Fruit fly (Drosophila melanogaster) whole organism, embryonic: ENCODE results near the gene Mbs.

Experiments
- CG13624 ChIP-seq: fragments of 200-800 bp; sonication (Bioruptor generic); optimal IDR thresholded peaks from 2 replicates; lab custom pipeline; 2016; ENCODE audit warnings: missing biosample characterization, missing genetic modification characterization
- CG15011 ChIP-seq: fragments of 200-800 bp; sonication (Bioruptor generic); optimal IDR thresholded peaks from 3 replicates; lab custom pipeline; 2018; ENCODE audit warnings: missing biosample characterization, mild to moderate bottlenecking, missing genetic modification characterization
- CG15073 ChIP-seq: fragments of 200-800 bp; sonication (Bioruptor generic); optimal IDR thresholded peaks from 2 replicates; lab custom pipeline; 2016; ENCODE audit warnings: missing biosample characterization, missing genetic modification characterization
- CG15696 ChIP-seq: fragments of 200-800 bp; sonication (Bioruptor generic); optimal IDR thresholded peaks from 2 replicates; lab custom pipeline; 2019; ENCODE audit warnings: missing biosample characterization, mild to moderate bottlenecking, missing genetic modification characterization, moderate library complexity
- CG1602 ChIP-seq: fragments of 200-800 bp; sonication (Bioruptor generic); optimal IDR thresholded peaks from 3 replicates; lab custom pipeline; 2016; ENCODE audit warnings: missing biosample characterization, missing genetic modification characterization
- CG18599 ChIP-seq: fragments of 200-800 bp; sonication (Bioruptor generic); optimal IDR thresholded peaks from 3 replicates; lab custom pipeline; 2017; ENCODE audit warnings: missing biosample characterization, missing genetic modification characterization, mild to moderate bottlenecking, moderate library complexity, missing genetic modification reagents
- CG2120 ChIP-seq: fragments of 200-800 bp; sonication (Bioruptor generic); optimal IDR thresholded peaks from 3 replicates; lab custom pipeline; 2016; ENCODE audit warnings: missing biosample characterization, missing genetic modification characterization
- CG2889 ChIP-seq: fragments of 200-800 bp; sonication (Bioruptor generic); IDR thresholded peaks from 3 replicates; pipeline ENCODE4 v1.3.6; 2022; ENCODE audit warnings: missing biosample characterization, missing genetic modification characterization
- CG30020 ChIP-seq: fragments of 200-800 bp; optimal IDR thresholded peaks from 2 replicates; lab custom pipeline; 2019; ENCODE audit warnings: missing biosample characterization, mild to moderate bottlenecking, missing genetic modification characterization, moderate library complexity
- CG31224 ChIP-seq: fragments of 200-800 bp; sonication (Bioruptor generic); IDR thresholded peaks from 2 replicates; pipeline ENCODE4 v1.3.6; 2022; ENCODE audit warnings: missing biosample characterization, missing genetic modification characterization
- CG4424 ChIP-seq: fragments of 200-800 bp; sonication (Bioruptor generic); optimal IDR thresholded peaks from 3 replicates; lab custom pipeline; 2016; ENCODE audit warnings: missing biosample characterization, missing genetic modification characterization
- CG4707 ChIP-seq: fragments of 200-800 bp; sonication (Bioruptor generic); optimal IDR thresholded peaks from 2 replicates; lab custom pipeline; 2018; ENCODE audit warnings: missing biosample characterization, mild to moderate bottlenecking, missing genetic modification characterization, moderate library complexity
- CG5180 ChIP-seq: fragments of 200-800 bp; sonication (Bioruptor generic); optimal IDR thresholded peaks from 3 replicates; lab custom pipeline; 2017; ENCODE audit warnings: missing biosample characterization, missing genetic modification characterization, mild to moderate bottlenecking, moderate library complexity, missing genetic modification reagents
- CG6683 ChIP-seq: fragments of 200-800 bp; sonication (Bioruptor generic); optimal IDR thresholded peaks from 2 replicates; lab custom pipeline; 2017; ENCODE audit warnings: missing biosample characterization, mild to moderate bottlenecking, missing genetic modification characterization, missing genetic modification reagents
- CG8290 ChIP-seq, 3 experiments: fragments of 200-800 bp; sonication (Bioruptor generic); optimal IDR thresholded peaks; 2 replicates each; lab custom pipeline; 2016 to 2019; ENCODE audit warnings: missing biosample characterization in 3 of 3, missing genetic modification characterization in 3 of 3, mild to moderate bottlenecking in 2 of 3, moderate library complexity in 1 of 3
- CG9797 ChIP-seq: fragments of 200-800 bp; sonication (Bioruptor generic); optimal IDR thresholded peaks from 3 replicates; lab custom pipeline; 2018; ENCODE audit warnings: missing biosample characterization, mild to moderate bottlenecking, missing genetic modification characterization
- CG9932 ChIP-seq: fragments of 200-800 bp; sonication (Bioruptor generic); IDR thresholded peaks from 2 replicates; pipeline ENCODE4 v1.3.6; 2022; ENCODE audit warnings: missing biosample characterization, missing genetic modification characterization
- Dad ChIP-seq: fragments of 200-800 bp; sonication (Bioruptor generic); optimal IDR thresholded peaks from 3 replicates; lab custom pipeline; 2016; ENCODE audit warnings: missing biosample characterization, missing genetic modification characterization
- Dbx ChIP-seq: fragments of 200-800 bp; sonication (Bioruptor generic); IDR thresholded peaks from 3 replicates; pipeline ENCODE4 v1.3.6; 2022; ENCODE audit warnings: missing biosample characterization, missing genetic modification characterization
- E2f2 ChIP-seq: fragments of 200-800 bp; sonication (Bioruptor generic); IDR thresholded peaks from 2 replicates; pipeline ENCODE4 v1.3.6; 2022; ENCODE audit warnings: missing biosample characterization, missing genetic modification characterization
- GATAe ChIP-seq: fragments of 200-800 bp; sonication (Bioruptor generic); conservative IDR thresholded peaks from 2 replicates; pipeline ENCODE4 v1.3.6; 2022; ENCODE audit warnings: missing biosample characterization, missing genetic modification characterization
- Hr3 ChIP-seq: fragments of 200-800 bp; sonication (Bioruptor generic); optimal IDR thresholded peaks from 3 replicates; lab custom pipeline; 2016; ENCODE audit warnings: missing biosample characterization, missing genetic modification characterization
- Hr51 ChIP-seq, 2 experiments: fragments of 200-800 bp; sonication (Bioruptor generic); optimal IDR thresholded peaks; 2 replicates in 1 of 2; 3 replicates in 1 of 2; lab custom pipeline; 2016 to 2018; ENCODE audit warnings: missing biosample characterization in 2 of 2, missing genetic modification characterization in 2 of 2, mild to moderate bottlenecking in 1 of 2, moderate library complexity in 1 of 2
- MTF-1 ChIP-seq: fragments of 200-800 bp; sonication (Bioruptor generic); optimal IDR thresholded peaks from 2 replicates; lab custom pipeline; 2018; ENCODE audit warnings: missing biosample characterization, mild to moderate bottlenecking, missing genetic modification characterization, borderline replicate concordance
- Nf-YB ChIP-seq: fragments of 200-800 bp; sonication (Bioruptor generic); optimal IDR thresholded peaks from 3 replicates; lab custom pipeline; 2019; ENCODE audit warnings: missing biosample characterization, mild to moderate bottlenecking, missing genetic modification characterization, moderate library complexity
- Oli ChIP-seq: fragments of 200-800 bp; sonication (Bioruptor generic); optimal IDR thresholded peaks from 2 replicates; lab custom pipeline; 2018; ENCODE audit warnings: missing biosample characterization, mild to moderate bottlenecking, missing genetic modification characterization, moderate library complexity
- Optix ChIP-seq: fragments of 200-800 bp; sonication (Bioruptor generic); IDR thresholded peaks from 3 replicates; pipeline ENCODE4 v1.3.6; 2022; ENCODE audit warnings: missing biosample characterization, missing genetic modification characterization
- Rx ChIP-seq: fragments of 200-800 bp; sonication (Bioruptor generic); IDR thresholded peaks from 2 replicates; pipeline ENCODE4 v1.3.6; 2022; ENCODE audit warnings: missing biosample characterization, missing genetic modification characterization
- Sox102F ChIP-seq: fragments of 200-800 bp; sonication (Bioruptor generic); optimal IDR thresholded peaks from 2 replicates; lab custom pipeline; 2018; ENCODE audit warnings: missing biosample characterization, mild to moderate bottlenecking, missing genetic modification characterization, moderate library complexity
- Ssrp ChIP-seq: fragments of 200-800 bp; sonication (Bioruptor generic); optimal IDR thresholded peaks from 2 replicates; lab custom pipeline; 2018; ENCODE audit warnings: missing biosample characterization, mild to moderate bottlenecking, missing genetic modification characterization, moderate library complexity
- Trl ChIP-seq, 3 experiments: fragments of >200 bp in 2 of 3; fragments of 200-800 bp in 1 of 3; sonication (Bioruptor generic) in 1 of 3; optimal IDR thresholded peaks; 2 replicates in 1 of 3; 3 replicates in 2 of 3; lab custom pipeline; 2016 to 2017; ENCODE audit warnings: missing biosample characterization in 1 of 3, missing genetic modification characterization in 1 of 3
- ara ChIP-seq: fragments of 200-800 bp; sonication (Bioruptor generic); IDR thresholded peaks from 2 replicates; pipeline ENCODE4 v1.3.6; 2022; ENCODE audit warnings: missing biosample characterization, missing genetic modification characterization
- bab2 ChIP-seq: fragments of 200-800 bp; sonication (Bioruptor generic); optimal IDR thresholded peaks from 2 replicates; lab custom pipeline; 2016; ENCODE audit warnings: missing biosample characterization, missing genetic modification characterization
- btn ChIP-seq: fragments of 200-800 bp; sonication (Bioruptor generic); optimal IDR thresholded peaks from 2 replicates; lab custom pipeline; 2016; ENCODE audit warnings: missing biosample characterization, missing genetic modification characterization
- caup ChIP-seq: fragments of 200-800 bp; sonication (Bioruptor generic); optimal IDR thresholded peaks from 3 replicates; lab custom pipeline; 2017; ENCODE audit warnings: missing biosample characterization, mild to moderate bottlenecking, missing genetic modification characterization, moderate library complexity; ENCODE audit not compliant: severe bottlenecking
- dpn ChIP-seq, 2 experiments: fragments of 200-800 bp; sonication (Bioruptor generic); optimal IDR thresholded peaks; 3 replicates each; lab custom pipeline; 2016; ENCODE audit warnings: missing biosample characterization in 2 of 2, missing genetic modification characterization in 2 of 2
- ewg ChIP-seq: fragments of 200-800 bp; sonication (Bioruptor generic); optimal IDR thresholded peaks from 3 replicates; lab custom pipeline; 2017; ENCODE audit warnings: mild to moderate bottlenecking, missing biosample characterization, missing genetic modification reagents, missing genetic modification characterization
- fd96Cb ChIP-seq: fragments of 200-800 bp; sonication (Bioruptor generic); optimal IDR thresholded peaks from 2 replicates; lab custom pipeline; 2018; ENCODE audit warnings: missing biosample characterization, mild to moderate bottlenecking, missing genetic modification characterization, moderate library complexity
- fru ChIP-seq: fragments of >200 bp; optimal IDR thresholded peaks from 2 replicates; lab custom pipeline; 2017
- gsb-n ChIP-seq: fragments of 200-800 bp; sonication (Bioruptor generic); optimal IDR thresholded peaks from 3 replicates; lab custom pipeline; 2018; ENCODE audit warnings: missing biosample characterization, mild to moderate bottlenecking, missing genetic modification characterization
- hkb ChIP-seq, 2 experiments: fragments of 200-800 bp in 1 of 2; fragments of >200 bp in 1 of 2; sonication (Bioruptor generic) in 1 of 2; IDR thresholded peaks in 1 of 2; optimal IDR thresholded peaks in 1 of 2; 2 replicates each; pipeline versions ENCODE4 v1.3.6 to Lab custom; 2017 to 2022; ENCODE audit warnings: missing biosample characterization in 1 of 2, missing genetic modification characterization in 1 of 2
- kni ChIP-seq: fragments of 200-800 bp; sonication (Bioruptor generic); optimal IDR thresholded peaks from 3 replicates; lab custom pipeline; 2017; ENCODE audit warnings: mild to moderate bottlenecking, missing biosample characterization, missing genetic modification reagents, missing genetic modification characterization
- pnt ChIP-seq: fragments of 200-800 bp; sonication (Bioruptor generic); optimal IDR thresholded peaks from 3 replicates; lab custom pipeline; 2016; ENCODE audit warnings: missing biosample characterization, missing genetic modification characterization
- row ChIP-seq: fragments of 200-800 bp; sonication (Bioruptor generic); IDR thresholded peaks from 3 replicates; pipeline ENCODE4 v1.3.6; 2022; ENCODE audit warnings: missing biosample characterization, missing genetic modification characterization
- sim ChIP-seq: fragments of 200-800 bp; sonication (Bioruptor generic); IDR thresholded peaks from 2 replicates; pipeline ENCODE4 v1.3.6; 2022; ENCODE audit warnings: missing biosample characterization, missing genetic modification characterization
- sqz ChIP-seq: fragments of 200-800 bp; sonication (Bioruptor generic); optimal IDR thresholded peaks from 3 replicates; lab custom pipeline; 2018; ENCODE audit warnings: missing biosample characterization, mild to moderate bottlenecking, missing genetic modification characterization
- tup ChIP-seq: fragments of 200-800 bp; sonication (Bioruptor generic); optimal IDR thresholded peaks from 2 replicates; lab custom pipeline; 2016; ENCODE audit warnings: missing biosample characterization, mild to moderate bottlenecking, missing genetic modification characterization, moderate library complexity
- zfh1 ChIP-seq: fragments of 200-800 bp; sonication (Bioruptor generic); IDR thresholded peaks from 3 replicates; pipeline ENCODE4 v1.3.6; 2022; ENCODE audit warnings: missing biosample characterization, missing genetic modification characterization

The Mbs gene

DNA sequence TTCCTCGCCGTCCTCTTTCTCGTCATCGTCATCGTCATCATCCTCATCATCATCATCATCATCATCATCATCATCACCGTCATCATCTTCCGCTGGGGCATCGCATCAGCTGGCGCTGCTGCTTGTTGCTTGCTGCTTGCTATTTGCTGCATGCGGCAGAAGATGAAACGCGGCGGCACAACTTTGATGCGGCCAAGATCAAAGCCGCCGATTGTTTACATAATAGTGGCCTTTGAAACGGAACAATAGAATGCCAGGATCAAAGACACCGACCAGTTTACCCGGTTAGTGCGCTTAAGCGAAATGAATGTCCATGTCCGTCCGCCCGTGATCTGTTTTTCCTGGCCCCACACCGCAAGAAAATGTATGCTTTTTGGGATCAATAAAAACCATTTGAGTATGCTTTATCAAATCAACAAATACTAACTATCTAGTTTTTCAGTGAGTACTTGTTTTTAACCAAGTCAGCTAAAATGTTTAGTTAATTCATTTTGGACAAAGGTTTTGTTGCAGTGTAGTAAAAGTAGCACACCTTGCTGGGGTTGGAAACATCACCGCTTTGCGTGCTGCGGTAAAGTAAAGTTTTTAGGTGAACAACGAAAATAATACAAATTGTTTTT is 30.6 kb upstream of the Mbs start (continued):
- TF ChIP-seq E2f2 (GFP tag; lab: Robert Waterston, UW) (peak; percentile 18; the same call in 1 of the 2 replicates), CG31224 (GFP tag; lab: Robert Waterston, UW) (no peak), btn (GFP tag; lab: Kevin White, UChicago) (peak; percentile 37), zfh1 (GFP tag; lab: Robert Waterston, UW) (peak; percentile 71), fd96Cb (tag; lab: Kevin White, UChicago) (peak; percentile 74), CG18599 (no peak), CG5180 (GFP tag; lab: Kevin White, UChicago) (no peak), GATAe (GFP tag; lab: Robert Waterston, UW) (no peak), sim (GFP tag; lab: Robert Waterston, UW) (0 out of 2 replicates have a peak, but pooled peaks have one; percentile 63), Nf-YB (peak; percentile 12), row (peak; percentile 50), fru (no peak), CG4707 (GFP tag; lab: Kevin White, UChicago) (peak; percentile 30), hkb (optimal IDR thresholded peaks at IDR 0.05; lab: Kevin White, UChicago) (no peak), hkb (GFP tag; IDR thresholded peaks at IDR 0.05; lab: Robert Waterston, UW) (0 out of 2 replicates have a peak, but pooled peaks have one; percentile 43), Dbx (GFP tag; lab: Robert Waterston, UW) (no peak), Dad (peak; percentile 13), Rx (peak; percentile 49; the same call in 1 of the 2 replicates), MTF-1 (GFP tag; lab: Kevin White, UChicago) (no peak), CG9932 (GFP tag; lab: Robert Waterston, UW) (no peak), Ssrp (peak; percentile 44), CG15073 (GFP tag; lab: Kevin White, UChicago) (peak; percentile 41), CG6683 (GFP tag; lab: Kevin White, UChicago) (no peak), dpn (GFP tag; optimal IDR thresholded peaks at IDR 0.05; lab: Kevin White, UChicago) (peak; percentile 26 to 32), CG1602 (GFP tag; lab: Kevin White, UChicago) (peak; percentile 48), CG4424 (GFP tag; lab: Kevin White, UChicago) (peak; percentile 63), gsb-n (peak; percentile 72), CG15011 (GFP tag; lab: Kevin White, UChicago) (no peak), CG13624 (no peak), CG9797 (GFP tag; lab: Kevin White, UChicago) (no peak), Trl (optimal IDR thresholded peaks at IDR 0.05; lab: Kevin White, UChicago) (no peak), Trl (GFP tag; optimal IDR thresholded peaks at IDR 0.05; lab: Kevin White, UChicago) (peak; percentile 57), CG2889 (GFP tag; lab: Robert Waterston, UW) (no peak), Oli (tag; lab: Kevin White, UChicago) (peak; percentile 45), tup (GFP tag; lab: Kevin White, UChicago) (no peak), pnt (peak; percentile 67), Sox102F (peak; percentile 59), bab2 (GFP tag; lab: Kevin White, UChicago) (peak; percentile 26), Hr3 (GFP tag; lab: Kevin White, UChicago) (peak; percentile 21), kni (peak; percentile 39), CG2120 (GFP tag; lab: Kevin White, UChicago) (no peak), CG15696 (peak; percentile 90), sqz (peak; percentile 2), ara (GFP tag; lab: Robert Waterston, UW) (peak; percentile 78), Hr51 (GFP tag; optimal IDR thresholded peaks at IDR 0.05; lab: Kevin White, UChicago) (peak in 1 of 2 experiments; percentile 13), Optix (GFP tag; lab: Robert Waterston, UW) (no peak), ewg (GFP tag; lab: Kevin White, UChicago) (peak; percentile 8), caup (GFP tag; lab: Kevin White, UChicago) (no peak), CG8290 (GFP tag; optimal IDR thresholded peaks at IDR 0.05; lab: Kevin White, UChicago) (peak; percentile 14), CG8290 (tag; optimal IDR thresholded peaks at IDR 0.05; lab: Kevin White, UChicago) (peak; percentile 30 to 31), CG30020 (tag; lab: Kevin White, UChicago) (no peak)
